Fruit fly (Drosophila melanogaster): ENCODE results near the gene CG42816.
A peak's percentile ranks its signal among the peaks of the same experiment; 100 is the strongest.

The CG42816 gene

DNA sequence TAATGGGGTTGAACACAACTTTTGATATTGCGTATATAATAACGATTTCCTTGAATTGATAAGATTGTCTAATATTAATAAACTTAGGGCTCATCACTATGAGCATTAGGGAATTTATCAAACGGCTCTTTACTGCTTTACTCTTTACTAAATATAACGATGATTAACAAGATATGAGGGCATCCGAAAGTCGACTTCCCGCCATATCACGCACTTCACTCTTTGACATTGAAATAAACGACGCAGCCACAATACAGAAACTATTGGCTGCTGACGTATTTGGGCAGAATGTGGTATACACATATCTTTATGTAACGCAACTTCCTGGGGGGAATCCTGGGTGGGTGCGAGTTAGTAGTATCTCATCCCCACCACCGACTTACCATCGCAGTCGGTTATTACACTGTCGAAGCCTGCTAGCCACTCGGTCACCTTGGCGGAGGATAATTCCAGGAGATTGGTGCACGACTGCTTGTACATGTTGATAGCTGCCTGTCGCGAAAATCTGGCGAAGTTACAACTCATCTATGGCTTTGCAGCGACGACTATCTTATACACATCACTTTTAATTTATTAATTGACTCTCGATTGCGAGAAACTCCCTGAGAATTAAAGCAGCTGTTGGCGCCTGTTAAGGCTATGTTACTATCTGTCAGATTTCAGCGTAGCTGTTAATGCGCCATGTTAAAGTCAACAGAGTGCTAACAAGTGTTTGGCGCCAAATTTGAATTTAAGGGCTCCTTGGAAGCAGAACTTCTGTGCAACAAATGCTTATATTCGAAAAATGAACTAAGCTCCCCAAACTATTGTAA lies 45.7 kb upstream of the CG42816 start, which contains the start of gene CG5567:
Gene CG5567, minus strand, starts transcription at position 653 of the 812 bp plus-strand sequence.
- no peak for TF ChIP-seq dsf (GFP tag; optimal IDR thresholded peaks at IDR 0.05; ENCODE audit: borderline replicate concordance)
- TF ChIP-seq foxo (GFP tag; optimal IDR thresholded peaks at IDR 0.05): peak in 1 of 2 experiments; percentile 23
- TF ChIP-seq HLH106 (tag; optimal IDR thresholded peaks at IDR 0.05): no peak
- no peak for TF ChIP-seq Jra (GFP tag; optimal IDR thresholded peaks at IDR 0.05)
- TF ChIP-seq Sp1 (GFP tag; optimal IDR thresholded peaks at IDR 0.05): no peak
- no peak for TF ChIP-seq rgr (GFP tag; optimal IDR thresholded peaks at IDR 0.05)
- no peak for TF ChIP-seq OdsH (GFP tag; optimal IDR thresholded peaks at IDR 0.05)
- no peak for TF ChIP-seq Mio (GFP tag; optimal IDR thresholded peaks at IDR 0.05)
- peak; percentile 41 for TF ChIP-seq woc (GFP tag; optimal IDR thresholded peaks at IDR 0.05)
- TF ChIP-seq sv (GFP tag; optimal IDR thresholded peaks at IDR 0.05): no peak
- no peak for TF ChIP-seq Rel (GFP tag; optimal IDR thresholded peaks at IDR 0.05)
- peak; percentile 23 for TF ChIP-seq Rel (tag; optimal IDR thresholded peaks at IDR 0.05)
- TF ChIP-seq psq (GFP tag; optimal IDR thresholded peaks at IDR 0.05): no peak

DNA sequence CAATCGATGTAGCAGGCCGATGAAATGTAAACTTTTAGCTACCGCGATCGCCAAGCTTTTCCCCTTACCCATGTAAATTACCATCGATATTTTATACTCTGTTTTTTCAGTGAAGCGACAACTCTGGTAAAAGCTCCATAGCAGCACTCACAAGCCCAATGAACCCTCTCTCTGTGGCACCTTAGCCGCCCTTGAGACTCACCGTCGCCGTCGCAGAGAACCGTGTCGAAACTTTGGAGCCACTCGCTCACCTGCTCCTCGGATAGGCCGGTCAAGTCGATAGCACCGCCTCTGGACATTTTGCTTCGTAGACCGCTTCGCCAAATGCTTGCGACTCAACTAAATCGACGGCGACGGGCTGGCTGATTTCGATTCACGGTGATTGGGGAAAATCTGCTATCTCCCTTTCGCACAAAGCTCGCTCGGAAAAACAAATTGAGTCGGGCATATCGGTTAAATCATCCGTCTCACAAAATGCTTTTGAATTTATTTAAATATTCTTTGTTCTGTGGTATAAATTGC lies 43.8 kb upstream of the CG42816 start, which contains the start of gene CG5577:
Gene CG5577, minus strand, starts transcription at position 343 of the 522 bp plus-strand sequence.
- TF ChIP-seq Myc (optimal IDR thresholded peaks at IDR 0.05) (no peak), rgr (GFP tag; optimal IDR thresholded peaks at IDR 0.05) (peak; percentile 16), N (GFP tag; optimal IDR thresholded peaks at IDR 0.05) (no peak), woc (GFP tag; optimal IDR thresholded peaks at IDR 0.05) (peak; percentile 43), dmrt93B (GFP tag; optimal IDR thresholded peaks at IDR 0.05) (no peak), Sp1 (GFP tag; optimal IDR thresholded peaks at IDR 0.05) (peak; percentile 47), usp (GFP tag; optimal IDR thresholded peaks at IDR 0.05) (no peak), CrebA (GFP tag; optimal IDR thresholded peaks at IDR 0.05; ENCODE audit: borderline replicate concordance) (no peak), ey (GFP tag; optimal IDR thresholded peaks at IDR 0.05) (no peak), CG9705 (GFP tag; optimal IDR thresholded peaks at IDR 0.05) (no peak), pan (optimal IDR thresholded peaks at IDR 0.05) (no peak), sage (GFP tag; optimal IDR thresholded peaks at IDR 0.05) (no peak), CG32264 (GFP tag; optimal IDR thresholded peaks at IDR 0.05) (no peak), Hnf4 (GFP tag; optimal IDR thresholded peaks at IDR 0.05) (no peak), dsf (GFP tag; optimal IDR thresholded peaks at IDR 0.05; ENCODE audit: borderline replicate concordance) (no peak), tai (GFP tag; optimal IDR thresholded peaks at IDR 0.05) (no peak), sv (GFP tag; optimal IDR thresholded peaks at IDR 0.05) (no peak), Jra (GFP tag; optimal IDR thresholded peaks at IDR 0.05) (no peak), brk (GFP tag; optimal IDR thresholded peaks at IDR 0.05) (no peak), lola (GFP tag; optimal IDR thresholded peaks at IDR 0.05) (no peak), Rel (GFP tag; optimal IDR thresholded peaks at IDR 0.05) (no peak), Rel (tag; optimal IDR thresholded peaks at IDR 0.05) (peak; percentile 33), psq (GFP tag; optimal IDR thresholded peaks at IDR 0.05) (no peak), Dfd (GFP tag; optimal IDR thresholded peaks at IDR 0.05) (no peak), Hr78 (GFP tag; optimal IDR thresholded peaks at IDR 0.05) (no peak), OdsH (GFP tag; optimal IDR thresholded peaks at IDR 0.05) (peak; percentile 5), h (GFP tag; optimal IDR thresholded peaks at IDR 0.05) (peak; percentile 51), jim (GFP tag; optimal IDR thresholded peaks at IDR 0.05) (no peak), Abd-B (GFP tag; optimal IDR thresholded peaks at IDR 0.05) (no peak), foxo (GFP tag; optimal IDR thresholded peaks at IDR 0.05) (no peak), Vsx2 (GFP tag; optimal IDR thresholded peaks at IDR 0.05; ENCODE audit: partially characterized antibody) (no peak), Hr83 (GFP tag; optimal IDR thresholded peaks at IDR 0.05; ENCODE audit: poor library complexity, severe bottlenecking) (no peak), dl (GFP tag; optimal IDR thresholded peaks at IDR 0.05; ENCODE audit: insufficient read depth in 1 of 2, partially characterized antibody in 2 of 2) (no peak), br (GFP tag; optimal IDR thresholded peaks at IDR 0.05) (peak; percentile 10), HLH106 (tag; optimal IDR thresholded peaks at IDR 0.05) (peak; percentile 38), fru (GFP tag; optimal IDR thresholded peaks at IDR 0.05) (peak; percentile 26), Mio (GFP tag; optimal IDR thresholded peaks at IDR 0.05) (no peak), GATAd (GFP tag; optimal IDR thresholded peaks at IDR 0.05) (no peak), Dif (GFP tag; optimal IDR thresholded peaks at IDR 0.05; ENCODE audit: partially characterized antibody) (peak; percentile 48)

All from whole organism, wandering third instar larva.